Worm (Caenorhabditis elegans): ENCODE measurements around the gene C18D1.2.
A peak's percentile ranks its signal among the peaks of the same experiment; 100 is the strongest.

The C18D1.2 gene

DNA sequence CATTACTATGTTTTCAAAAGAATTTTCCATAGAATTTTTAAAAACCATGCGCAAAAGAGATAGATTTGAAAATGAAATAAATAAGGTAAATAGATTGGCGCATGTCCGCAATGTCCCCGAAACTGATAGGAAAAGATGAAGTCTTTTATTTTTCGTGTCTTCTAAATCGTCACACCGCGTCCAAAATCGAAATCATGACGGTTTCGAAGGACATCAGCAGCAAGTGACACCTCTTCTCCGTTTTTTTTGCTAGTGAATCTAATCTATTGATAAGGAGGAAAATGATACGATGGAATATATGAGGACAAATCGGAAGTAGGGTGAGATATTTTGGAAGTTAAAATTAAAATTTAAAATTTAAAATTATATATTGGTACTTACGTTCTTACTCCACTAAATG lies 17.2 kb downstream of the C18D1.2 start:
- no peak for TF ChIP-seq nhr-28 (tag; optimal IDR thresholded peaks at IDR 0.05)
- TF ChIP-seq lsy-2 (tag; optimal IDR thresholded peaks at IDR 0.05) = no peak

DNA sequence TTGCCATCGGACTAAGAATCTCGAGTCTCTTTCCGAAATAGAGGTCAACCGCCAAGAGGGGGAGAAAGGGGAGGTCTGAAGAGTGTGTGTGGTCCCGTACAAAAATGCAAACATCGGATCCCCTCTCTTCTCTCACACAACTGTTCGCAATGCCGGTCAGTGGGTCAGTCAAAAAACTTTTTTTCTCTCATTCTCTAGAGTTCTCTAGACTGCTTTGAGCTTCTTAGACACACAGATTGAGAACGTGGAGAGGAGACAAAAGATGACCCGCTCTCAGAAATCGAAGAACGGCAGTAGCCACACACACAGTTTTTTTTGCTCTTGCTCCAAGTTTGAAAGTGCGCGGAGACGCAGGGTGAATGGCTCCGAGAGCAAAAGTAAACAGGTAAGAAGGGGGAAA lies 19.0 kb downstream of the C18D1.2 start:
- TF ChIP-seq M03D4.4 (tag; optimal IDR thresholded peaks at IDR 0.05) (peak; percentile 45), flh-1 (GFP tag; optimal IDR thresholded peaks at IDR 0.05) (no peak), sptf-1 (tag; optimal IDR thresholded peaks at IDR 0.05) (peak; percentile 3), lin-32 (GFP tag; optimal IDR thresholded peaks at IDR 0.05) (no peak), hlh-1 (tag; optimal IDR thresholded peaks at IDR 0.05) (peak; percentile 87), mls-2 (tag; optimal IDR thresholded peaks at IDR 0.05) (no peak), nhr-2 (tag; optimal IDR thresholded peaks at IDR 0.05) (no peak), blmp-1 (tag; optimal IDR thresholded peaks at IDR 0.05) (no peak), sem-2 (GFP tag; optimal IDR thresholded peaks at IDR 0.05) (no peak), ces-1 (GFP tag; optimal IDR thresholded peaks at IDR 0.05) (no peak), unc-62 (GFP tag; optimal IDR thresholded peaks at IDR 0.05) (no peak), pha-4 (tag; optimal IDR thresholded peaks at IDR 0.05) (no peak), snpc-4 (tag; optimal IDR thresholded peaks at IDR 0.05) (no peak), bed-3 (GFP tag; optimal IDR thresholded peaks at IDR 0.05) (no peak), nhr-76 (tag; optimal IDR thresholded peaks at IDR 0.05) (no peak), unc-120 (tag; optimal IDR thresholded peaks at IDR 0.05; ENCODE audit: poor library complexity, severe bottlenecking) (no peak), mep-1 (tag; optimal IDR thresholded peaks at IDR 0.05) (no peak), elt-1 (tag; optimal IDR thresholded peaks at IDR 0.05; ENCODE audit: borderline replicate concordance, insufficient read depth) (no peak), ceh-39 (tag; optimal IDR thresholded peaks at IDR 0.05) (no peak)

DNA sequence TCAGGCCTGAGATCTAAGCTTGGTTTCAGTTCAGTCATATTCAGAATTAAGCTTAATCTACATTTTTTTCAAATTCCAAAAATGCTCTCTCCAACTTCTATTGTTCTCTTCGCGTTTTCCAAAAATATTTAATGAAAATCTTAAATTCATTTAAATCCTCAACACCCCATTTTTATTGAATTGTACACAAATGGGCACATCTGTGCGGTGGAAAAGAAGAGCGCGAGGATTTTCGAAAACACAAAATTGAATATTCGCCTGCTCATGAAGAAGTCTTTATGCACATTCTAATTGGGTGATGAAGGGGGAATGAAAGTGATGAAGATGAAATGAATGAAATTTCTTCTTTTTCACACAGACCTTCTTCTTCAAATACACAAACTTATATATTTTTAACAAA lies 27.7 kb downstream of the C18D1.2 start:
- no peak for TF ChIP-seq nhr-237 (tag; optimal IDR thresholded peaks at IDR 0.05)
- TF ChIP-seq blmp-1 (tag; optimal IDR thresholded peaks at IDR 0.05) = no peak
- TF ChIP-seq mls-2 (tag; optimal IDR thresholded peaks at IDR 0.05) = no peak
- TF ChIP-seq ces-1 (GFP tag; optimal IDR thresholded peaks at IDR 0.05) = peak; percentile 92

DNA sequence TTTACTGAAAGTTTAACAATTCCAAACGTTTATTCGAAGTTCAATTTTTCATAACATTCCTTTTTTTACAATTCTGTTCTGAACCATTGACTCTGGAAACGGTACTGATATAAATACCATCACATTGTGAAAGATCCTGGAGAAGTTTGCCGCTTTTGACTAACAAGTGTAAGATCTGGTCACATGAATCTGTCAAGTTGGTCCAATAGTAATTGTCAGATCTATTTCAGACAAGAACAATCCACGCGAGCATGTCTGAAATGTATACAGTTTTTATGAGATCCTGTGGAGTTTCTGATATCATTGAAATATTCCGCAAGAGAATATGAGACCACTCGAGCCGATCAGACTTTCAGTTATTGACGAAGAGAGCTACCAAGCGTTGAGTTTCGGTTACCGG lies 36.3 kb downstream of the C18D1.2 start:
- no peak for TF ChIP-seq sem-2 (GFP tag; optimal IDR thresholded peaks at IDR 0.05)
- TF ChIP-seq tbx-8 (GFP tag; optimal IDR thresholded peaks at IDR 0.05) = no peak
- no peak for TF ChIP-seq lsy-2 (tag; optimal IDR thresholded peaks at IDR 0.05)
- no peak for TF ChIP-seq drap-1 (GFP tag; optimal IDR thresholded peaks at IDR 0.05)
- TF ChIP-seq nhr-12 (tag; optimal IDR thresholded peaks at IDR 0.05) = no peak
- TF ChIP-seq hlh-1 (tag; optimal IDR thresholded peaks at IDR 0.05) = no peak
- no peak for TF ChIP-seq cnd-1 (tag; optimal IDR thresholded peaks at IDR 0.05)
- TF ChIP-seq ham-2 (GFP tag; optimal IDR thresholded peaks at IDR 0.05) = no peak
- TF ChIP-seq ceh-39 (tag; optimal IDR thresholded peaks at IDR 0.05) = no peak
- TF ChIP-seq blmp-1 (tag; optimal IDR thresholded peaks at IDR 0.05) = no peak
- no peak for TF ChIP-seq zip-8 (tag; optimal IDR thresholded peaks at IDR 0.05)
- no peak for TF ChIP-seq nhr-237 (tag; optimal IDR thresholded peaks at IDR 0.05)
- TF ChIP-seq bed-3 (GFP tag; optimal IDR thresholded peaks at IDR 0.05) = no peak
- no peak for TF ChIP-seq lin-32 (GFP tag; optimal IDR thresholded peaks at IDR 0.05)
- no peak for TF ChIP-seq sptf-1 (tag; optimal IDR thresholded peaks at IDR 0.05)

DNA sequence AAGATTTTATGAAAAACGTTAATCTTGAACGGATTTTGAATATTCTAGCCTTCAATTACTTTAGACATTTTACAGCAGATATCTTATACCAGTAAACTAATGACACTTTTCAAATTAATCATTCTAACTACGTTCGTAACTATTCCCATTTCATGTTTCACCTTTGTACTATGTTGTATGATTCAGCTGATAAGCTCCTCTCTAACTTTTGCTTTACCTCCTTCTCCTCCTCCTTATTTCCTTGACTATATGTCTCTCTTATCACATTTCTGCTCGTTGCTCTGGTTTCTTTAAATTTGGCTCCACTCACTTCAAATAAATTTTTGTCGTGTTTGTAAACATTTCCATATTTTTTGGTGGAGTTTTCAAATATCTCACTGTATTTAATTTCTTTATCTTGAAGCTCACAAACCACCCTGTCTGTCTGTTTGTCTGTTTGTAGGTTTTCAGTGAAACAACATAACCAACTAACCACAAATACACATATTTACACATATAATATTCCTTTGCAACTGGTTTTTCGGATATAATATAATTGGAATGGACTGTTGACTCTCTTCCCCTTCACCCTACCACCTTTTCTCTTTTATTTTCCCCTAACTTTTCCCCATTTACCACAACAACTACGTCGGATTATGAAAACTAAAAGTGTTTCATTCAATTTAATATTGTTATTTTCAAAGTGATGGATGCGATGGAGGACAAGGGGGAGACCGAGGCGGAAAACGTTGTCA lies 37.6 kb downstream of the C18D1.2 start, which contains the start of gene lact-2:
Gene lact-2, plus strand, starts transcription at position 684 of the 734 bp plus-strand sequence.
- no peak for TF ChIP-seq ceh-83 (GFP tag; optimal IDR thresholded peaks at IDR 0.05)
- TF ChIP-seq ceh-43 (GFP tag; optimal IDR thresholded peaks at IDR 0.05) = no peak
- TF ChIP-seq unc-62 (GFP tag; optimal IDR thresholded peaks at IDR 0.05) = no peak
- no peak for TF ChIP-seq sem-2 (GFP tag; optimal IDR thresholded peaks at IDR 0.05)
- TF ChIP-seq mls-2 (tag; optimal IDR thresholded peaks at IDR 0.05) = no peak
- TF ChIP-seq ztf-11 (tag; optimal IDR thresholded peaks at IDR 0.05) = no peak
- TF ChIP-seq hlh-1 (tag; optimal IDR thresholded peaks at IDR 0.05) = no peak
- TF ChIP-seq zip-8 (tag; optimal IDR thresholded peaks at IDR 0.05) = no peak

All from whole organism, mixed stage, embryonic.